Fruit fly (Drosophila melanogaster) whole organism, embryonic: ENCODE measurements around the gene CG6443.

ENCODE experiments used
- Atf6 ChIP-seq: fragments of 200-800 bp; sonication (Bioruptor generic); IDR thresholded peaks from 2 replicates; pipeline ENCODE4 v1.3.6; 2022; ENCODE audit warnings: missing biosample characterization, missing genetic modification characterization
- CG12769 ChIP-seq: fragments of 200-800 bp; sonication (Bioruptor generic); optimal IDR thresholded peaks from 2 replicates; lab custom pipeline; 2019; ENCODE audit warnings: missing biosample characterization, mild to moderate bottlenecking, missing genetic modification characterization, moderate library complexity
- CG15269 ChIP-seq: fragments of 200-800 bp; sonication (Bioruptor generic); optimal IDR thresholded peaks from 2 replicates; lab custom pipeline; 2018; ENCODE audit warnings: missing biosample characterization, mild to moderate bottlenecking, missing genetic modification characterization, moderate library complexity
- CG16863 ChIP-seq: fragments of 200-800 bp; sonication (Bioruptor generic); optimal IDR thresholded peaks from 3 replicates; lab custom pipeline; 2016; ENCODE audit warnings: missing biosample characterization, missing genetic modification characterization
- CG1832 ChIP-seq: fragments of 200-800 bp; sonication (Bioruptor generic); optimal IDR thresholded peaks from 2 replicates; lab custom pipeline; 2017; ENCODE audit warnings: missing biosample characterization, mild to moderate bottlenecking, missing genetic modification characterization, inconsistent platforms
- CG2120 ChIP-seq: fragments of 200-800 bp; sonication (Bioruptor generic); optimal IDR thresholded peaks from 3 replicates; lab custom pipeline; 2016; ENCODE audit warnings: missing biosample characterization, missing genetic modification characterization
- CG2678 ChIP-seq: fragments of 200-800 bp; sonication (Bioruptor generic); optimal IDR thresholded peaks from 3 replicates; lab custom pipeline; 2019; ENCODE audit warnings: missing biosample characterization, mild to moderate bottlenecking, missing genetic modification characterization, moderate library complexity
- CG2875 ChIP-seq: fragments of 200-800 bp; sonication (Bioruptor generic); optimal IDR thresholded peaks from 2 replicates; lab custom pipeline; 2017; ENCODE audit warnings: missing biosample characterization, mild to moderate bottlenecking, missing genetic modification characterization, missing genetic modification reagents
- CG32532 ChIP-seq: fragments of 200-800 bp; sonication (Bioruptor generic); IDR thresholded peaks from 2 replicates; pipeline ENCODE4 v1.3.6; 2022; ENCODE audit warnings: missing biosample characterization, missing genetic modification characterization
- CG42726 ChIP-seq: fragments of 200-800 bp; sonication (Bioruptor generic); IDR thresholded peaks from 2 replicates; pipeline ENCODE4 v1.3.6; 2022; ENCODE audit warnings: missing biosample characterization, missing genetic modification characterization; ENCODE audit not compliant: partially characterized antibody
- CG7839 ChIP-seq: fragments of 200-800 bp; sonication (Bioruptor generic); optimal IDR thresholded peaks from 3 replicates; lab custom pipeline; 2018; ENCODE audit warnings: missing biosample characterization, mild to moderate bottlenecking, missing genetic modification characterization, moderate library complexity
- CG8089 ChIP-seq: fragments of 200-800 bp; sonication (Bioruptor generic); optimal IDR thresholded peaks from 3 replicates; lab custom pipeline; 2016; ENCODE audit warnings: missing biosample characterization, missing genetic modification characterization
- CG8290 ChIP-seq, 3 experiments: fragments of 200-800 bp; sonication (Bioruptor generic); optimal IDR thresholded peaks; 2 replicates each; lab custom pipeline; 2016 to 2019; ENCODE audit warnings: missing biosample characterization in 3 of 3, missing genetic modification characterization in 3 of 3, mild to moderate bottlenecking in 2 of 3, moderate library complexity in 1 of 3
- CG8478 ChIP-seq: fragments of >200 bp; optimal IDR thresholded peaks from 2 replicates; lab custom pipeline; 2018
- CG9932 ChIP-seq: fragments of 200-800 bp; sonication (Bioruptor generic); IDR thresholded peaks from 2 replicates; pipeline ENCODE4 v1.3.6; 2022; ENCODE audit warnings: missing biosample characterization, missing genetic modification characterization
- Elba2 ChIP-seq: fragments of 200-800 bp; sonication (Bioruptor generic); optimal IDR thresholded peaks from 3 replicates; lab custom pipeline; 2016; ENCODE audit warnings: missing biosample characterization, missing genetic modification characterization
- Fer3 ChIP-seq: fragments of 200-800 bp; sonication (Bioruptor generic); optimal IDR thresholded peaks from 2 replicates; lab custom pipeline; 2018; ENCODE audit warnings: missing biosample characterization, mild to moderate bottlenecking, missing genetic modification characterization, moderate library complexity
- Gug ChIP-seq: fragments of 200-800 bp; sonication (Bioruptor generic); IDR thresholded peaks from 4 replicates; pipeline ENCODE4 v1.3.6; 2022; ENCODE audit warnings: missing biosample characterization, missing genetic modification characterization
- HmgZ ChIP-seq: fragments of 200-800 bp; sonication (Bioruptor generic); optimal IDR thresholded peaks from 2 replicates; lab custom pipeline; 2018; ENCODE audit warnings: missing biosample characterization, mild to moderate bottlenecking, missing genetic modification characterization
- Hr3 ChIP-seq: fragments of 200-800 bp; sonication (Bioruptor generic); optimal IDR thresholded peaks from 3 replicates; lab custom pipeline; 2016; ENCODE audit warnings: missing biosample characterization, missing genetic modification characterization
- Hr51 ChIP-seq, 2 experiments: fragments of 200-800 bp; sonication (Bioruptor generic); optimal IDR thresholded peaks; 2 replicates in 1 of 2; 3 replicates in 1 of 2; lab custom pipeline; 2016 to 2018; ENCODE audit warnings: missing biosample characterization in 2 of 2, missing genetic modification characterization in 2 of 2, mild to moderate bottlenecking in 1 of 2, moderate library complexity in 1 of 2
- Lhr ChIP-seq: fragments of 200-800 bp; sonication (Bioruptor generic); optimal IDR thresholded peaks from 3 replicates; lab custom pipeline; 2017; ENCODE audit warnings: mild to moderate bottlenecking, missing biosample characterization, missing genetic modification reagents, missing genetic modification characterization
- Med ChIP-seq: fragments of 200-800 bp; sonication (Bioruptor generic); peaks from one replicate; lab custom pipeline; 2016; ENCODE audit warnings: missing biosample characterization, missing genetic modification characterization, mild to moderate bottlenecking, inconsistent platforms, moderate library complexity
- Meics ChIP-seq: fragments of 200-800 bp; sonication (Bioruptor generic); optimal IDR thresholded peaks from 2 replicates; lab custom pipeline; 2017; ENCODE audit warnings: missing biosample characterization, mild to moderate bottlenecking, missing genetic modification characterization
- PHDP ChIP-seq: fragments of 200-800 bp; sonication (Bioruptor generic); optimal IDR thresholded peaks from 3 replicates; lab custom pipeline; 2018; ENCODE audit warnings: missing biosample characterization, mild to moderate bottlenecking, missing genetic modification characterization, moderate library complexity
- Pdp1 ChIP-seq, 2 experiments: fragments of 200-800 bp; sonication (Bioruptor generic); optimal IDR thresholded peaks; 3 replicates each; lab custom pipeline; 2016; ENCODE audit warnings: missing biosample characterization in 2 of 2, missing genetic modification characterization in 2 of 2, mild to moderate bottlenecking in 1 of 2, moderate library complexity in 1 of 2
- Sox100B ChIP-seq: fragments of 200-800 bp; sonication (Bioruptor generic); optimal IDR thresholded peaks from 3 replicates; lab custom pipeline; 2018; ENCODE audit warnings: missing biosample characterization, mild to moderate bottlenecking, missing genetic modification characterization
- Sox102F ChIP-seq: fragments of 200-800 bp; sonication (Bioruptor generic); optimal IDR thresholded peaks from 2 replicates; lab custom pipeline; 2018; ENCODE audit warnings: missing biosample characterization, mild to moderate bottlenecking, missing genetic modification characterization, moderate library complexity
- da ChIP-seq: fragments of 200-800 bp; sonication (Bioruptor generic); optimal IDR thresholded peaks from 2 replicates; lab custom pipeline; 2016; ENCODE audit warnings: missing biosample characterization, missing genetic modification characterization
- dmrt99B ChIP-seq: fragments of 200-800 bp; sonication (Bioruptor generic); optimal IDR thresholded peaks from 2 replicates; lab custom pipeline; 2018; ENCODE audit warnings: missing biosample characterization, mild to moderate bottlenecking, missing genetic modification characterization, moderate library complexity
- fu2 ChIP-seq: fragments of 200-800 bp; sonication (Bioruptor generic); optimal IDR thresholded peaks from 2 replicates; lab custom pipeline; 2016; ENCODE audit warnings: missing biosample characterization, missing genetic modification characterization
- gem ChIP-seq: fragments of 200-800 bp; sonication (Bioruptor generic); optimal IDR thresholded peaks from 2 replicates; lab custom pipeline; 2019; ENCODE audit warnings: missing biosample characterization, mild to moderate bottlenecking, missing genetic modification characterization, moderate library complexity
- grau ChIP-seq: fragments of 200-800 bp; optimal IDR thresholded peaks from 3 replicates; lab custom pipeline; 2019; ENCODE audit warnings: missing biosample characterization, mild to moderate bottlenecking, missing genetic modification characterization, moderate library complexity
- jing ChIP-seq: fragments of 200-800 bp; sonication (Bioruptor generic); optimal IDR thresholded peaks from 2 replicates; lab custom pipeline; 2018; ENCODE audit warnings: missing biosample characterization, mild to moderate bottlenecking, missing genetic modification characterization
- ken ChIP-seq: fragments of 200-800 bp; sonication (Bioruptor generic); IDR thresholded peaks from 3 replicates; pipeline ENCODE4 v1.3.6; 2022; ENCODE audit warnings: missing biosample characterization, missing genetic modification characterization
- lbe ChIP-seq: fragments of 200-800 bp; sonication (Bioruptor generic); optimal IDR thresholded peaks from 2 replicates; lab custom pipeline; 2016; ENCODE audit warnings: missing biosample characterization, mild to moderate bottlenecking, missing genetic modification characterization
- pan ChIP-seq, 4 experiments: fragments of >200 bp in 3 of 4; fragments of 200-800 bp in 1 of 4; sonication (Bioruptor generic) in 1 of 4; optimal IDR thresholded peaks in 3 of 4; IDR thresholded peaks in 1 of 4; 2 replicates each; pipeline versions ENCODE4 v1.3.6 to Lab custom; 2017 to 2022; ENCODE audit warnings: missing biosample characterization in 2 of 4, missing genetic modification characterization in 2 of 4, mixed read lengths in 1 of 4
- rib ChIP-seq: fragments of 200-800 bp; sonication (Bioruptor generic); IDR thresholded peaks from 2 replicates; pipeline ENCODE4 v1.3.6; 2022; ENCODE audit warnings: missing biosample characterization, missing genetic modification characterization
- ro ChIP-seq: fragments of 200-800 bp; sonication (Bioruptor generic); IDR thresholded peaks from 2 replicates; pipeline ENCODE4 v1.3.6; 2022; ENCODE audit warnings: missing biosample characterization, missing genetic modification characterization
- row ChIP-seq: fragments of 200-800 bp; sonication (Bioruptor generic); IDR thresholded peaks from 3 replicates; pipeline ENCODE4 v1.3.6; 2022; ENCODE audit warnings: missing biosample characterization, missing genetic modification characterization
- sisA ChIP-seq: fragments of 200-800 bp; sonication (Bioruptor generic); IDR thresholded peaks from 2 replicates; pipeline ENCODE4 v1.3.6; 2022; ENCODE audit warnings: missing biosample characterization, missing genetic modification characterization
- slbo ChIP-seq: fragments of 200-800 bp; sonication (Bioruptor generic); IDR thresholded peaks from 2 replicates; pipeline ENCODE4 v1.3.6; 2022; ENCODE audit warnings: missing biosample characterization, missing genetic modification characterization
- slou ChIP-seq: fragments of 200-800 bp; sonication (Bioruptor generic); optimal IDR thresholded peaks from 3 replicates; lab custom pipeline; 2016; ENCODE audit warnings: missing biosample characterization, missing genetic modification characterization
- sna ChIP-seq: fragments of 200-800 bp; sonication (Bioruptor generic); IDR thresholded peaks from 2 replicates; pipeline ENCODE4 v1.3.6; 2022; ENCODE audit warnings: missing biosample characterization, missing genetic modification characterization; ENCODE audit not compliant: partially characterized antibody
- tin ChIP-seq: fragments of 200-800 bp; sonication (Bioruptor generic); optimal IDR thresholded peaks from 3 replicates; lab custom pipeline; 2016; ENCODE audit warnings: missing biosample characterization, missing genetic modification characterization
- trh ChIP-seq: fragments of 200-800 bp; sonication (Bioruptor generic); optimal IDR thresholded peaks from 2 replicates; lab custom pipeline; 2016; ENCODE audit warnings: missing biosample characterization, missing genetic modification characterization
- unpg ChIP-seq: fragments of 200-800 bp; sonication (Bioruptor generic); optimal IDR thresholded peaks from 3 replicates; lab custom pipeline; 2018; ENCODE audit warnings: missing biosample characterization, mild to moderate bottlenecking, missing genetic modification characterization, moderate library complexity
- usp ChIP-seq: fragments of >200 bp; optimal IDR thresholded peaks from 2 replicates; lab custom pipeline; 2017; ENCODE audit warnings: missing biosample characterization, missing genetic modification characterization

The CG6443 gene

DNA sequence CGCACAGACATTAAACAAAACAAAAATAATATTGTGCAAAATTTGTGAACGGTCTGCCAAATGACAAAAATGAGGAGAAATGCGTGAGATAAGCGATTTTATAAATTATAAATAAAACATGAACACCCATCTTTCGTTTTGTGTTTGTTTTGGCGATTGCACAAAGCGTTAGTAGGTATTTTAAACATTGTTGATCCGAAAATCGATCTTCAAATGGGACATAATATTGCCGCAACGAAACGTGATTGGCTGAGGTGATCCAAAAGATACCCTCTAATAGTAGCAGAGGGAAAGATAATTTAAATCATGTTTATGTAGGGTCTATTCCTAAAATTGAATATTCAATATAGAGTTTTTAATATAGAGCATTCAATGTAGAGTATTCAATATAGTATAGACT is 49.2 kb upstream of the CG6443 start (continued):
- TF ChIP-seq Lhr (GFP tag; lab: Kevin White, UChicago) (no peak), Meics (peak; percentile 5), Med (peak; percentile 74), CG12769 (tag; lab: Kevin White, UChicago) (no peak), tin (GFP tag; lab: Kevin White, UChicago) (no peak), CG8290 (GFP tag; optimal IDR thresholded peaks at IDR 0.05; lab: Kevin White, UChicago) (no peak), CG8290 (tag; optimal IDR thresholded peaks at IDR 0.05; lab: Kevin White, UChicago) (no peak), trh (GFP tag; lab: Kevin White, UChicago) (no peak), CG9932 (GFP tag; lab: Robert Waterston, UW) (peak; percentile 47; the same call in 1 of the 2 replicates), gem (tag; lab: Kevin White, UChicago) (peak; percentile 17), CG16863 (GFP tag; lab: Kevin White, UChicago) (no peak), Atf6 (GFP tag; lab: Robert Waterston, UW) (peak; percentile 15; the same call in 1 of the 2 replicates), HmgZ (no peak), ro (no peak), usp (GFP tag; lab: Kevin White, UChicago) (no peak), CG42726 (GFP tag; lab: Robert Waterston, UW) (no peak), CG2120 (GFP tag; lab: Kevin White, UChicago) (peak; percentile 15), slou (GFP tag; lab: Kevin White, UChicago) (no peak), Hr51 (GFP tag; optimal IDR thresholded peaks at IDR 0.05; lab: Kevin White, UChicago) (peak in 1 of 2 experiments; percentile 20), sisA (GFP tag; lab: Robert Waterston, UW) (0 out of 2 replicates have a peak, but pooled peaks have one; percentile 10), CG8478 (no peak), Sox100B (no peak), Pdp1 (GFP tag; optimal IDR thresholded peaks at IDR 0.05; lab: Kevin White, UChicago) (no peak), jing (GFP tag; lab: Kevin White, UChicago) (no peak), slbo (GFP tag; lab: Robert Waterston, UW) (no peak; the same call in 1 of the 2 replicates), dmrt99B (tag; lab: Kevin White, UChicago) (peak; percentile 12)

DNA sequence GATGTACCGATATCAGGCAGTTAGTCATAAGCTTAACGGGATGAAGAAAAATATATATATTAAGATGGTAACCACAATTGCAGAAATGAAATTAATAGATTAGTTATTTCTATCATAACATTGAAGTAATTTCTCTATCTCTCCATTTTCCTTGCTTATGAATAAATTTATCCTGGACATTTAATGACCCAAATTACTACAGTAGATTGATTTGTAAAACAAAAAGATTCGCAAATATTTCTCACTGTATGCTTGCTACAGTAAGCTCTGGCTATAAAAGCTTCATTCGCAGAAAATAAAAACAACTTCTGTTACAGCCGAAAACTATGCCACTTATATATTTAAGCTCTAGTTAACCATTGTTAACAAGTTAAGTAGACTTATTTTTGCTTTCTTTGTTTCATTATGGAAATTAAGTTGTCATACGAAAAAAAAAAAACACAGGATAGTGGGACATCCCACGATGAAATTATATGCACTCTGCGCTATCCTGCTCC is 48.1 kb upstream of the CG6443 start, which contains the start of gene CG17105:
Gene CG17105 (plus strand): TSS at position 447 of the 497 bp plus-strand sequence.
- peak; percentile 15 for TF ChIP-seq CG2120 (GFP tag; lab: Kevin White, UChicago)
- no peak for TF ChIP-seq ken (GFP tag; lab: Robert Waterston, UW)
- TF ChIP-seq row (GFP tag; lab: Robert Waterston, UW), result 0 out of 3 replicates have a peak, but pooled peaks have one; percentile 19
- peak; percentile 14 for TF ChIP-seq Meics
- TF ChIP-seq CG7839, result no peak
- TF ChIP-seq CG15269 (tag; lab: Kevin White, UChicago), result peak; percentile 14
- TF ChIP-seq Med, result peak; percentile 57
- TF ChIP-seq rib (GFP tag; lab: Robert Waterston, UW), result no peak
- peak; percentile 9; the same call in 1 of the 2 replicates for TF ChIP-seq CG32532 (GFP tag; lab: Robert Waterston, UW)
- TF ChIP-seq gem (tag; lab: Kevin White, UChicago), result peak; percentile 39
- peak in 1 of 2 experiments; percentile 56 for TF ChIP-seq Hr51 (GFP tag; optimal IDR thresholded peaks at IDR 0.05; lab: Kevin White, UChicago)
- TF ChIP-seq Elba2 (GFP tag; lab: Kevin White, UChicago), result no peak
- no peak for TF ChIP-seq CG8089 (GFP tag; lab: Kevin White, UChicago)
- no peak for TF ChIP-seq lbe (GFP tag; lab: Kevin White, UChicago)
- TF ChIP-seq da (GFP tag; lab: Kevin White, UChicago), result no peak
- TF ChIP-seq dmrt99B (tag; lab: Kevin White, UChicago), result peak; percentile 8
- no peak for TF ChIP-seq Hr3 (GFP tag; lab: Kevin White, UChicago)
- peak; percentile 10 for TF ChIP-seq CG2678 (tag; lab: Kevin White, UChicago)
- TF ChIP-seq grau (tag; lab: Kevin White, UChicago), result peak; percentile 80
- no peak for TF ChIP-seq sna (GFP tag; lab: Robert Waterston, UW)
- no peak for TF ChIP-seq Gug
- TF ChIP-seq fu2 (GFP tag; lab: Kevin White, UChicago), result no peak
- TF ChIP-seq unpg, result peak; percentile 26
- TF ChIP-seq Fer3, result peak; percentile 6
- TF ChIP-seq Sox102F, result peak; percentile 24
- TF ChIP-seq CG1832 (GFP tag; lab: Kevin White, UChicago), result no peak
- TF ChIP-seq CG2875 (GFP tag; lab: Kevin White, UChicago), result no peak
- TF ChIP-seq pan (optimal IDR thresholded peaks at IDR 0.05; lab: Kevin White, UChicago), result no peak
- TF ChIP-seq pan (GFP tag; optimal IDR thresholded peaks at IDR 0.05 in 1 of 2, IDR thresholded peaks at IDR 0.05 in 1 of 2), result no peak
- TF ChIP-seq PHDP (tag; lab: Kevin White, UChicago), result peak; percentile 15
